Worm (Caenorhabditis elegans): ENCODE data around the gene abu-2.
A peak's percentile ranks its signal among the peaks of the same experiment; 100 is the strongest.

abu-2 gene

ce11 chrX:1450352-1450818, 39.9 kb upstream of the abu-2 start, which contains the start of gene W05H7.1 (continued):
- TF ChIP-seq hlh-11 (tag; optimal IDR thresholded peaks at IDR 0.05) (peak; percentile 9), aha-1 (tag) (peak; percentile 94), hmg-1.1 (GFP tag; IDR thresholded peaks at IDR 0.05) (peak; percentile 61), zip-11 (GFP tag; IDR thresholded peaks at IDR 0.05) (no peak), lin-13 (GFP tag; optimal IDR thresholded peaks at IDR 0.05) (no peak), nhr-28 (tag; optimal IDR thresholded peaks at IDR 0.05) (peak; percentile 41), pha-4 (GFP tag; IDR thresholded peaks at IDR 0.05) (no peak), pha-4 (tag; optimal IDR thresholded peaks at IDR 0.05) (no peak), F44E2.7 (GFP tag; IDR thresholded peaks at IDR 0.05) (no peak), lin-38 (GFP tag; IDR thresholded peaks at IDR 0.05) (peak; percentile 38), nhr-10 (tag; optimal IDR thresholded peaks at IDR 0.05) (no peak)

ce11 chrX:1446593-1447141, 36.2 kb upstream of the abu-2 start, which contains the start of gene zfp-3:
zfp-3 (minus strand) TSS chrX:1446643.
- TF ChIP-seq daf-19 (GFP tag; conservative IDR thresholded peaks at IDR 0.05): 0 out of 2 replicates have a peak, but pooled peaks have one; percentile 60
- peak; percentile 95 for TF ChIP-seq rbr-2 (tag; optimal IDR thresholded peaks at IDR 0.05)
- TF ChIP-seq fos-1 (tag; optimal IDR thresholded peaks at IDR 0.05): peak; percentile 25
- TF ChIP-seq aha-1 (tag): peak; percentile 100
- no peak for TF ChIP-seq T20F7.1 (GFP tag; optimal IDR thresholded peaks at IDR 0.05)
- no peak for TF ChIP-seq daf-8 (GFP tag; IDR thresholded peaks at IDR 0.05)
- peak; percentile 97 for TF ChIP-seq mep-1 (tag; optimal IDR thresholded peaks at IDR 0.05)
- TF ChIP-seq pha-4 (GFP tag; IDR thresholded peaks at IDR 0.05): peak; percentile 84
- peak; percentile 28 for TF ChIP-seq pha-4 (tag; optimal IDR thresholded peaks at IDR 0.05)
- peak; percentile 90 for TF ChIP-seq mxl-3 (GFP tag; optimal IDR thresholded peaks at IDR 0.05)
- TF ChIP-seq egl-43 (GFP tag; IDR thresholded peaks at IDR 0.05): peak; percentile 81
- TF ChIP-seq zfp-2 (tag; optimal IDR thresholded peaks at IDR 0.05): peak; percentile 65
- TF ChIP-seq nhr-25 (tag; optimal IDR thresholded peaks at IDR 0.05; ENCODE audit: borderline replicate concordance, insufficient read depth): peak; percentile 87
- TF ChIP-seq daf-16 (GFP tag; optimal IDR thresholded peaks at IDR 0.05): peak; percentile 62 to 79
- peak; percentile 88 for TF ChIP-seq daf-16 (tag; optimal IDR thresholded peaks at IDR 0.05)
- peak in 1 of 2 experiments; percentile 99 for TF ChIP-seq unc-62 (GFP tag; optimal IDR thresholded peaks at IDR 0.05 in 1 of 2)
- TF ChIP-seq unc-62 (tag; optimal IDR thresholded peaks at IDR 0.05): no peak
- peak; percentile 77 for TF ChIP-seq dmd-9 (GFP tag; IDR thresholded peaks at IDR 0.05)
- no peak for TF ChIP-seq lin-29 (GFP tag; IDR thresholded peaks at IDR 0.05)
- peak; percentile 58 for TF ChIP-seq zag-1 (tag; optimal IDR thresholded peaks at IDR 0.05)
- TF ChIP-seq hlh-30 (tag; optimal IDR thresholded peaks at IDR 0.05; ENCODE audit: insufficient read depth): peak; percentile 99
- peak; percentile 92 for TF ChIP-seq nhr-6 (tag; optimal IDR thresholded peaks at IDR 0.05)
- TF ChIP-seq spr-3 (GFP tag; optimal IDR thresholded peaks at IDR 0.05): peak; percentile 6
- TF ChIP-seq dmd-8 (GFP tag; IDR thresholded peaks at IDR 0.05): 0 out of 2 replicates have a peak, but pooled peaks have one; percentile 17
- no peak for TF ChIP-seq unc-39 (tag; optimal IDR thresholded peaks at IDR 0.05)
- TF ChIP-seq ceh-32 (tag; optimal IDR thresholded peaks at IDR 0.05; ENCODE audit: poor library complexity): peak; percentile 49
- TF ChIP-seq vab-7 (GFP tag; IDR thresholded peaks at IDR 0.05): peak; percentile 43; the same call in 1 of the 2 replicates
- peak; percentile 83 for TF ChIP-seq ztf-7 (tag; optimal IDR thresholded peaks at IDR 0.05)
- TF ChIP-seq lsy-2 (tag; optimal IDR thresholded peaks at IDR 0.05): peak; percentile 81 to 93
- peak; percentile 89 for TF ChIP-seq jun-1 (tag; optimal IDR thresholded peaks at IDR 0.05)
- peak; percentile 87 for TF ChIP-seq spr-1 (tag; optimal IDR thresholded peaks at IDR 0.05)
- TF ChIP-seq nhr-102 (tag; optimal IDR thresholded peaks at IDR 0.05): peak; percentile 86
- TF ChIP-seq lin-13 (GFP tag; optimal IDR thresholded peaks at IDR 0.05): peak; percentile 67
- peak; percentile 72 for TF ChIP-seq dpl-1 (GFP tag; optimal IDR thresholded peaks at IDR 0.05)
- peak; percentile 81 for TF ChIP-seq madf-9 (GFP tag; conservative IDR thresholded peaks at IDR 0.05)
- TF ChIP-seq F37D6.2 (tag; optimal IDR thresholded peaks at IDR 0.05): peak; percentile 85
- TF ChIP-seq D1046.2 (GFP tag; IDR thresholded peaks at IDR 0.05): no peak
- TF ChIP-seq lin-38 (GFP tag; IDR thresholded peaks at IDR 0.05): peak; percentile 78
- TF ChIP-seq hif-1 (tag; optimal IDR thresholded peaks at IDR 0.05): peak; percentile 52 to 95
- peak; percentile 85 for TF ChIP-seq nhr-48 (tag; optimal IDR thresholded peaks at IDR 0.05)
- TF ChIP-seq ces-1 (GFP tag; optimal IDR thresholded peaks at IDR 0.05): peak; percentile 2
- TF ChIP-seq zip-2 (tag; optimal IDR thresholded peaks at IDR 0.05): no peak
- peak; percentile 81 for TF ChIP-seq lin-1 (GFP tag; IDR thresholded peaks at IDR 0.05)
